Worm (Caenorhabditis elegans): ENCODE measurements around the gene ssp-33.

DNA sequence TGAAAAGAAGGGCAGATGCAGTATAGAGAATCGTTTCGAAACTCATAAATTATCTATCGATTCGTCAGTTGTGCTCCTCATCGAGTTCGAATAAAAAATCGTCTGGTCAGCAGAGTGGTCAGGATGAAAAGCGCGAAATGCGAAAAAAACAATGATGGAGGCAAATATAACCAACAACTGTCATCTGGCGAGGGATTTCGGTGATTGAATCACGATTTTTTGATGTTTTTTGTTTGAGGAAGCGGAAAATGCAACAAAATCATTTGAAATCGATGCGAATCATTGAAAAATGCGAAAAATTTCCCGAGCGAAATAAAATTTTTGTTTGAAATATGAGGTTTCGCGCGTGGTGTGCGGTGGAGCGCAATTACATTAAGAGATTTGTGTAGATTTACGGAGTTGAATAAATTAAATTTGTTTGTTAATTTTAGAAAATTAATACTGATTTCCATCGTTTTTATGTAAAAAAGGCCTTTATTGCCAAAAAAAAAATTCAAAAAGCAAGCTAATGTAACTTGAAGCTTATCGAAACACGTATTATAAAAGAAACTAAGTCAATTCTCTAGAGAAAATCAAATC lies 23.1 kb downstream of the ssp-33 start, which contains the start of gene unc-61:
- TF ChIP-seq egl-27 (tag; optimal IDR thresholded peaks at IDR 0.05) (no peak), ceh-28 (tag; optimal IDR thresholded peaks at IDR 0.05) (no peak), hmg-11 (tag; optimal IDR thresholded peaks at IDR 0.05) (no peak), nhr-43 (tag; optimal IDR thresholded peaks at IDR 0.05; ENCODE audit: poor library complexity, severe bottlenecking) (no peak), unc-62 (GFP tag; optimal IDR thresholded peaks at IDR 0.05) (no peak)
